Worm (Caenorhabditis elegans) whole organism, midembryonic: ENCODE results near the gene F57G12.2.

ENCODE experiments used
- T22C8.4 ChIP-seq: fragments of 200-800 bp; sonication (Bioruptor generic); IDR thresholded peaks from 2 replicates; pipeline ENCODE4 v1.3.6; 2022; ENCODE audit warnings: missing genetic modification characterization, missing compliant biosample characterization
- flt-1 ChIP-seq: fragments of 200-800 bp; sonication (Bioruptor generic); IDR thresholded peaks from 2 replicates; pipeline ENCODE4 v1.3.6; 2022; ENCODE audit warnings: missing genetic modification characterization, missing compliant biosample characterization
- ref-1 ChIP-seq: fragments of 200-800 bp; sonication (Bioruptor generic); conservative IDR thresholded peaks from 2 replicates; pipeline ENCODE4 v1.3.6; 2022; ENCODE audit warnings: missing genetic modification reagents, missing genetic modification characterization, missing compliant biosample characterization
- ztf-29 ChIP-seq: fragments of 200-800 bp; sonication (Bioruptor generic); IDR thresholded peaks from 2 replicates; pipeline ENCODE4 v1.3.6; 2022; ENCODE audit warnings: missing genetic modification reagents, missing genetic modification characterization, missing compliant biosample characterization

- no peak for TF ChIP-seq ref-1
- no peak for TF ChIP-seq T22C8.4 (GFP tag; lab: Robert Waterston, UW)
- no peak for TF ChIP-seq flt-1
- no peak for TF ChIP-seq ztf-29
Measured at ce11 chrX:12173989-12174388, 14.1 kb upstream of the F57G12.2 start.
